Worm (Caenorhabditis elegans) whole organism, mixed stage, embryonic: ENCODE results near the gene C56C10.9.

ENCODE experiments used
- M03D4.4 ChIP-seq: sonication (generic microtip); optimal IDR thresholded peaks from 2 replicates; lab custom pipeline; 2017; ENCODE audit warnings: mild to moderate bottlenecking, missing genetic modification characterization, missing compliant biosample characterization
- blmp-1 ChIP-seq: fragments of 150-350 bp; optimal IDR thresholded peaks from 2 replicates; lab custom pipeline; 2014; ENCODE audit warnings: missing biosample characterization, missing genetic modification characterization
- ceh-43 ChIP-seq: fragments of 200-800 bp; sonication (Bioruptor generic); optimal IDR thresholded peaks from 2 replicates; lab custom pipeline; 2018; ENCODE audit warnings: mild to moderate bottlenecking, missing genetic modification characterization, moderate library complexity, missing compliant biosample characterization
- ceh-83 ChIP-seq: fragments of 200-800 bp; sonication (Bioruptor generic); optimal IDR thresholded peaks from 2 replicates; lab custom pipeline; 2018; ENCODE audit warnings: mild to moderate bottlenecking, missing genetic modification characterization, missing compliant biosample characterization
- ces-1 ChIP-seq: fragments of 150-350 bp; optimal IDR thresholded peaks from 2 replicates; lab custom pipeline; 2014; ENCODE audit warnings: missing biosample characterization, missing genetic modification reagents, missing genetic modification characterization
- cnd-1 ChIP-seq: fragments of 200-800 bp; sonication (Bioruptor generic); optimal IDR thresholded peaks from 2 replicates; lab custom pipeline; 2018; ENCODE audit warnings: mild to moderate bottlenecking, missing genetic modification characterization, missing compliant biosample characterization
- drap-1 ChIP-seq: fragments of 200-800 bp; sonication (Bioruptor generic); optimal IDR thresholded peaks from 3 replicates; lab custom pipeline; 2018; ENCODE audit warnings: mild to moderate bottlenecking, missing genetic modification characterization, missing compliant biosample characterization
- elt-3 ChIP-seq: fragments of 150-350 bp; optimal IDR thresholded peaks from 2 replicates; lab custom pipeline; 2014; ENCODE audit warnings: missing biosample characterization, missing genetic modification characterization
- flh-1 ChIP-seq: fragments of 200-800 bp; sonication (Bioruptor generic); optimal IDR thresholded peaks from 2 replicates; lab custom pipeline; 2018; ENCODE audit warnings: mild to moderate bottlenecking, missing genetic modification characterization, moderate library complexity, missing compliant biosample characterization
- ham-2 ChIP-seq: fragments of 200-800 bp; sonication (Bioruptor generic); optimal IDR thresholded peaks from 2 replicates; lab custom pipeline; 2018; ENCODE audit warnings: mild to moderate bottlenecking, missing genetic modification characterization, missing compliant biosample characterization
- lin-32 ChIP-seq: fragments of 200-800 bp; sonication (Bioruptor generic); optimal IDR thresholded peaks from 2 replicates; lab custom pipeline; 2018; ENCODE audit warnings: mild to moderate bottlenecking, missing genetic modification characterization, missing compliant biosample characterization
- lsy-2 ChIP-seq: fragments of 150-350 bp; optimal IDR thresholded peaks from 2 replicates; lab custom pipeline; 2014; ENCODE audit warnings: missing biosample characterization, missing genetic modification characterization
- mab-5 ChIP-seq: fragments of 150-350 bp; optimal IDR thresholded peaks from 2 replicates; lab custom pipeline; 2014; ENCODE audit warnings: missing biosample characterization, missing genetic modification characterization
- mls-2 ChIP-seq: sonication (generic microtip); optimal IDR thresholded peaks from 2 replicates; lab custom pipeline; 2016; ENCODE audit warnings: mild to moderate bottlenecking, missing genetic modification characterization, moderate library complexity, missing compliant biosample characterization
- nhr-12 ChIP-seq: fragments of 150-350 bp; optimal IDR thresholded peaks from 2 replicates; lab custom pipeline; 2014; ENCODE audit warnings: missing biosample characterization, missing genetic modification characterization
- nhr-237 ChIP-seq: fragments of 150-350 bp; optimal IDR thresholded peaks from 2 replicates; lab custom pipeline; 2014; ENCODE audit warnings: missing biosample characterization, missing genetic modification characterization
- nhr-28 ChIP-seq: fragments of 150-350 bp; optimal IDR thresholded peaks from 2 replicates; lab custom pipeline; 2014; ENCODE audit warnings: missing biosample characterization, missing genetic modification characterization
- pha-4 ChIP-seq: fragments of 150-350 bp; optimal IDR thresholded peaks from 2 replicates; lab custom pipeline; 2018; ENCODE audit warnings: missing biosample characterization, missing genetic modification reagents, missing genetic modification characterization
- sem-2 ChIP-seq: fragments of 200-800 bp; sonication (Bioruptor generic); optimal IDR thresholded peaks from 2 replicates; lab custom pipeline; 2018; ENCODE audit warnings: mild to moderate bottlenecking, missing genetic modification characterization, missing compliant biosample characterization
- snpc-4 ChIP-seq: fragments of 150-350 bp; optimal IDR thresholded peaks from 2 replicates; lab custom pipeline; 2014; ENCODE audit warnings: missing biosample characterization, missing genetic modification characterization
- tbx-8 ChIP-seq: fragments of 200-800 bp; sonication (Bioruptor generic); optimal IDR thresholded peaks from 2 replicates; lab custom pipeline; 2018; ENCODE audit warnings: mild to moderate bottlenecking, missing genetic modification characterization, moderate library complexity, missing compliant biosample characterization
- unc-120 ChIP-seq: sonication (generic microtip); optimal IDR thresholded peaks from 2 replicates; lab custom pipeline; 2017; ENCODE audit warnings: missing genetic modification characterization, missing compliant biosample characterization; ENCODE audit not compliant: poor library complexity, severe bottlenecking
- unc-39 ChIP-seq: fragments of 150-350 bp; optimal IDR thresholded peaks from 2 replicates; lab custom pipeline; 2014; ENCODE audit warnings: missing biosample characterization, missing genetic modification characterization
- unc-62 ChIP-seq: fragments of 150-350 bp; optimal IDR thresholded peaks from 2 replicates; lab custom pipeline; 2014; ENCODE audit warnings: missing biosample characterization, missing genetic modification reagents, missing genetic modification characterization
- ztf-11 ChIP-seq: fragments of 150-350 bp; optimal IDR thresholded peaks from 2 replicates; lab custom pipeline; 2014; ENCODE audit warnings: missing biosample characterization, missing genetic modification characterization

The C56C10.9 gene

ce11 chrII:6625302-6625701 is 33.2 kb upstream of the C56C10.9 start, which contains the start of gene F54H5.14:
F54H5.14 (minus strand) TSS chrII:6625402.
- TF ChIP-seq flh-1 (GFP tag; lab: Kevin White, UChicago) (no peak), nhr-12 (tag; lab: Kevin White, UChicago) (no peak)
- TF ChIP-seq, all 35 proteins: peak for 0

- no peak for TF ChIP-seq ceh-83 (GFP tag; lab: Kevin White, UChicago)
- TF ChIP-seq lin-32 (GFP tag; lab: Kevin White, UChicago), result no peak
- TF ChIP-seq mab-5 (tag; lab: Kevin White, UChicago), result no peak
Observed at ce11 chrII:6621886-6622285, 29.7 kb upstream of the C56C10.9 start, which contains the start of gene F54H5.3. F54H5.3 (plus strand) TSS chrII:6622186.

DNA sequence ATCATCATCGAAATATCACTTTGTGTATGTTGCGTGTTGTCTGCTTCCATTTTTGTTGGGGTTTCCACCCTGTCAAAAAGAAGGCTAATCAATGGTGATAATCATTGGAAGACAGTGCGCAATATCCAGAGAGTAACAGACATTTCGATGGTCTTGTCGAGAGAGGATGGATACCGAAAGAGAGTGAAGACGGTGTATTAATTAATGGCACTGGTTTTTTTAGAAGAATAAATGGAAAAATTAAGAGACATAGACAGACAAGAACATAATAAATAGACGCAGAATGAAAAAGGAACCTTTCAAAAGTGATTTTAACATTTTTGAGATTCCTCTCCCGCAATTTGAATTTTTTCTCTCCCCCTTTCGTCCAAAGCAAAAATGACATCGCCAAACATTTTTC is 26.9 kb upstream of the C56C10.9 start:
- no peak for TF ChIP-seq elt-3 (tag; lab: Kevin White, UChicago)
- no peak for TF ChIP-seq lin-32 (GFP tag; lab: Kevin White, UChicago)
- no peak for TF ChIP-seq snpc-4 (tag; lab: Kevin White, UChicago)
- TF ChIP-seq unc-62 (GFP tag; lab: Kevin White, UChicago), result no peak
- no peak for TF ChIP-seq mls-2 (tag; lab: Kevin White, UChicago)
- TF ChIP-seq mab-5 (tag; lab: Kevin White, UChicago), result no peak
- no peak for TF ChIP-seq ham-2 (GFP tag; lab: Kevin White, UChicago)
- no peak for TF ChIP-seq unc-120 (tag; lab: Kevin White, UChicago)
- TF ChIP-seq cnd-1 (tag; lab: Kevin White, UChicago), result no peak
- no peak for TF ChIP-seq flh-1 (GFP tag; lab: Kevin White, UChicago)
- no peak for TF ChIP-seq blmp-1 (tag; lab: Kevin White, UChicago)
- TF ChIP-seq lsy-2 (tag; lab: Kevin White, UChicago), result no peak
- TF ChIP-seq ceh-43, result no peak
- TF ChIP-seq unc-39, result no peak

DNA sequence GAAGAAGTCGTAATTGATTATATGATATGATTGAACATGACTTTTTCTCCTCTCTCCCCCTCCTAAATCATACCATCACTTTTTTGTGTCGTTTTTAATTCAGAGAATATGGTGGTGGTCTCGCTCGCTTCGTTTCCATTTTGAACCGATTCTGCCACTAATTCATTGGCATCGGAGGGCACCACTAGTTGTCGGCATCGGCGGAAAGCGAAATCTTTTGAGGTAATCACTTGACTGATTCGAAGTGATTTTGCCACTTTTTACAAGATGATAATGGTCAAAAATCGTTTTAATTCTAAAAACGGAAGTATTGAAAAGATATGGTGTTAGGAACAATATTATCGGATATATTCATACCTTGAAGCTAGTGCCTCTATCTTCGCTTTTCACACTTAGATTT is 24.6 kb upstream of the C56C10.9 start, which contains the start of gene klf-3:
Gene klf-3 (plus strand): TSS at position 109 of the 400 bp plus-strand sequence.
- TF ChIP-seq nhr-28 (tag; lab: Kevin White, UChicago) (no peak), lin-32 (GFP tag; lab: Kevin White, UChicago) (no peak), unc-120 (tag; lab: Kevin White, UChicago) (no peak)

- TF ChIP-seq ceh-43, result no peak
- TF ChIP-seq, all 35 proteins: peak for 0
Observed at ce11 chrII:6616135-6616534, 24.0 kb upstream of the C56C10.9 start.

DNA sequence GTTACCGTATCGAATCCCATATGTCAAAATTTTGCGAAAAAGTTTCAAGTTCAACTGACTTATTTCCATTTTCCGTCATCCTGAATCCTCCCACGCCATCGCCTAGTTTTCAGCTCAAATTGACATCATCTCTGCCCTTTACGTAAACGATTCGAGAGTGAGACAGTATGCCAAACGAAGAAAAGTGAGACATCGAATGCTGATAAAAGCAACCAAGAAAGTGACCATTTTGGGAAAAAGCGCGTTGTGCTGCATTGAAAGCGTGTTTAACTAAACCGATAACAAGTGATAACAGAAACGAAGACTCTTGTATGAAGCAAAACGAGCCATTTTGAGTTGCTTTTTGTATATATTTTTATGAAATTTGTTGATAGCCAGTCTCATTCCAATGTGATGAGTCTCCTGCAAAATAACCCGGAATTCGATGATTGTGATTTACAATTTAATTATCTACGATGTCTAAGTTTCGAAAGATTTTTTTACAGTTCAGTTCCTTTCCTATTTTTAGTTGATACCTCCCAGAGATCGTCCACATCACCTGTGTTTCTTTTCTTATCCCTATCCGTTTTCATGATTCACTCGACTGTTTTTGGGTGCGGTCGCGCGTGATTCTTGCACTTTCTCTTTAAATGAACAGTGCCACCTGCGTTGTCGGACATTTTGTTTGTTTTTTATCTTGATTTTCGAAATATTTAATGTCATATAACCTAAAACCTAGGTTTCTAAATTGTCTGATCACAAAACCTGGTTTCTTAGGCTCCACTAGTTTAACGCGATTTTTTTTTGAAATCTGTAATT is 23.3 kb upstream of the C56C10.9 start:
- TF ChIP-seq mab-5 (tag; lab: Kevin White, UChicago), result no peak
- no peak for TF ChIP-seq nhr-237 (tag; lab: Kevin White, UChicago)
- TF ChIP-seq M03D4.4 (tag; lab: Kevin White, UChicago), result no peak

DNA sequence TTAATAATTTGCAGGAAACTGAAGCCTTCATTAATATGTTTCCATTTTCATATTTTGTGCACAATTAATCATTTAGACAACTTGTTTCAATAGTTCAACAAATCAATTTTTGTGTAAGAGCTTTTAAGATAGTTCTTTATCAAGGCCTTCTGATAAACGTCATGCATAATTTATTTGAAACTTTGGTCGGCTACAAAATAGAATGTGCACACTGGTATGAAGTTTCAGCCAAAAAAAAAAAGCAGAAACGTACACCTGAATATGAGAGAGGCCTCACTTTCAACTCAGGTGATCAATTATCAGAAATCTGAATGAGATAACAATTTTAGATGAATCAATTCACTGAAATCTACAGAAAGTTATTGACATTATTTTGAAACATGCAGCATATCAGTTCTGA is 22.3 kb upstream of the C56C10.9 start:
- TF ChIP-seq blmp-1 (tag; lab: Kevin White, UChicago) (no peak), sem-2 (GFP tag; lab: Kevin White, UChicago) (no peak), tbx-8 (GFP tag; lab: Kevin White, UChicago) (no peak), ces-1 (no peak), flh-1 (GFP tag; lab: Kevin White, UChicago) (no peak), mls-2 (tag; lab: Kevin White, UChicago) (no peak), nhr-237 (tag; lab: Kevin White, UChicago) (no peak), snpc-4 (tag; lab: Kevin White, UChicago) (no peak), ztf-11 (tag; lab: Kevin White, UChicago) (no peak), pha-4 (tag; lab: Kevin White, UChicago) (no peak), drap-1 (GFP tag; lab: Kevin White, UChicago) (no peak)
